Fruit fly (Drosophila melanogaster) whole organism, embryonic: ENCODE measurements around the gene mil.

Experiments
- Abd-B ChIP-seq: fragments of 200-800 bp; sonication (Bioruptor generic); optimal IDR thresholded peaks from 2 replicates; lab custom pipeline; 2018; ENCODE audit warnings: missing biosample characterization, mild to moderate bottlenecking, missing genetic modification characterization, moderate library complexity
- Atf3 ChIP-seq: fragments of 200-800 bp; sonication (Bioruptor generic); optimal IDR thresholded peaks from 3 replicates; lab custom pipeline; 2016; ENCODE audit warnings: missing biosample characterization, missing genetic modification characterization
- BEAF-32 ChIP-seq: fragments of 200-800 bp; sonication (Bioruptor generic); optimal IDR thresholded peaks from 3 replicates; lab custom pipeline; 2017; ENCODE audit warnings: missing biosample characterization, missing genetic modification characterization, mild to moderate bottlenecking, moderate library complexity, missing genetic modification reagents
- Blimp-1 ChIP-seq: fragments of 200-800 bp; sonication (Bioruptor generic); optimal IDR thresholded peaks from 3 replicates; lab custom pipeline; 2018; ENCODE audit warnings: missing biosample characterization, missing genetic modification characterization, mild to moderate bottlenecking, moderate library complexity, missing genetic modification reagents
- CG11456 ChIP-seq: fragments of 200-800 bp; sonication (Bioruptor generic); IDR thresholded peaks from 3 replicates; pipeline ENCODE4 v1.3.6; 2022; ENCODE audit warnings: missing biosample characterization, missing genetic modification characterization
- CG11723 ChIP-seq: fragments of 200-800 bp; sonication (Bioruptor generic); optimal IDR thresholded peaks from 2 replicates; lab custom pipeline; 2017; ENCODE audit warnings: missing biosample characterization, mild to moderate bottlenecking, missing genetic modification characterization
- CG12219 ChIP-seq: fragments of 200-800 bp; sonication (Bioruptor generic); optimal IDR thresholded peaks from 3 replicates; lab custom pipeline; 2018; ENCODE audit warnings: missing biosample characterization, mild to moderate bottlenecking, missing genetic modification characterization
- CG13624 ChIP-seq: fragments of 200-800 bp; sonication (Bioruptor generic); optimal IDR thresholded peaks from 2 replicates; lab custom pipeline; 2016; ENCODE audit warnings: missing biosample characterization, missing genetic modification characterization
- CG13775 ChIP-seq: fragments of 200-800 bp; sonication (Bioruptor generic); optimal IDR thresholded peaks from 3 replicates; lab custom pipeline; 2017; ENCODE audit warnings: missing biosample characterization, mild to moderate bottlenecking, missing genetic modification characterization
- CG14441 ChIP-seq: fragments of 200-800 bp; sonication (Bioruptor generic); IDR thresholded peaks from 2 replicates; pipeline ENCODE4 v1.3.6; 2022; ENCODE audit warnings: missing biosample characterization, missing genetic modification characterization
- CG15696 ChIP-seq: fragments of 200-800 bp; sonication (Bioruptor generic); optimal IDR thresholded peaks from 2 replicates; lab custom pipeline; 2019; ENCODE audit warnings: missing biosample characterization, mild to moderate bottlenecking, missing genetic modification characterization, moderate library complexity
- CG16815 ChIP-seq: fragments of 200-800 bp; sonication (Bioruptor generic); optimal IDR thresholded peaks from 3 replicates; lab custom pipeline; 2017; ENCODE audit warnings: missing biosample characterization, mild to moderate bottlenecking, missing genetic modification characterization
- CG17359 ChIP-seq: fragments of 200-800 bp; sonication (Bioruptor generic); optimal IDR thresholded peaks from 3 replicates; lab custom pipeline; 2018; ENCODE audit warnings: missing biosample characterization, mild to moderate bottlenecking, missing genetic modification characterization, moderate library complexity
- CG18764 ChIP-seq: fragments of 200-800 bp; sonication (Bioruptor generic); optimal IDR thresholded peaks from 3 replicates; lab custom pipeline; 2016; ENCODE audit warnings: missing biosample characterization, missing genetic modification characterization
- CG2678 ChIP-seq: fragments of 200-800 bp; sonication (Bioruptor generic); optimal IDR thresholded peaks from 3 replicates; lab custom pipeline; 2019; ENCODE audit warnings: missing biosample characterization, mild to moderate bottlenecking, missing genetic modification characterization, moderate library complexity
- CG34422 ChIP-seq: fragments of 200-800 bp; sonication (Bioruptor generic); IDR thresholded peaks from 3 replicates; pipeline ENCODE4 v1.3.6; 2022; ENCODE audit warnings: missing biosample characterization, missing genetic modification characterization
- CG6765 ChIP-seq: fragments of 200-800 bp; sonication (Bioruptor generic); optimal IDR thresholded peaks from 3 replicates; lab custom pipeline; 2017; ENCODE audit warnings: missing biosample characterization, mild to moderate bottlenecking, missing genetic modification characterization
- Elba2 ChIP-seq: fragments of 200-800 bp; sonication (Bioruptor generic); optimal IDR thresholded peaks from 3 replicates; lab custom pipeline; 2016; ENCODE audit warnings: missing biosample characterization, missing genetic modification characterization
- Hand ChIP-seq: fragments of 200-800 bp; sonication (Bioruptor generic); optimal IDR thresholded peaks from 2 replicates; lab custom pipeline; 2017; ENCODE audit warnings: mild to moderate bottlenecking, missing biosample characterization, missing genetic modification reagents, missing genetic modification characterization
- NFAT ChIP-seq: fragments of 200-800 bp; sonication (Bioruptor generic); IDR thresholded peaks from 2 replicates; pipeline ENCODE4 v1.3.6; 2022; ENCODE audit warnings: missing biosample characterization, missing genetic modification characterization
- NfI ChIP-seq: fragments of 200-800 bp; sonication (Bioruptor generic); optimal IDR thresholded peaks from 3 replicates; lab custom pipeline; 2018; ENCODE audit warnings: missing biosample characterization, mild to moderate bottlenecking, missing genetic modification characterization, moderate library complexity
- Oaz ChIP-seq: fragments of 200-800 bp; sonication (Bioruptor generic); IDR thresholded peaks from 2 replicates; pipeline ENCODE4 v1.3.6; 2022; ENCODE audit warnings: missing biosample characterization, missing genetic modification characterization
- Optix ChIP-seq: fragments of 200-800 bp; sonication (Bioruptor generic); IDR thresholded peaks from 3 replicates; pipeline ENCODE4 v1.3.6; 2022; ENCODE audit warnings: missing biosample characterization, missing genetic modification characterization
- Poxn ChIP-seq: fragments of 200-800 bp; sonication (Bioruptor generic); IDR thresholded peaks from 2 replicates; pipeline ENCODE4 v1.3.6; 2022; ENCODE audit warnings: missing biosample characterization, missing genetic modification characterization
- Ptx1 ChIP-seq: fragments of 200-800 bp; sonication (Bioruptor generic); IDR thresholded peaks from 2 replicates; pipeline ENCODE4 v1.3.6; 2022; ENCODE audit warnings: missing biosample characterization, missing genetic modification characterization
- Rx ChIP-seq: fragments of 200-800 bp; sonication (Bioruptor generic); IDR thresholded peaks from 2 replicates; pipeline ENCODE4 v1.3.6; 2022; ENCODE audit warnings: missing biosample characterization, missing genetic modification characterization
- Scr ChIP-seq: fragments of 200-800 bp; sonication (Bioruptor generic); IDR thresholded peaks from 2 replicates; pipeline ENCODE4 v1.3.6; 2022; ENCODE audit warnings: missing biosample characterization, missing genetic modification characterization; ENCODE audit not compliant: partially characterized antibody
- Sin3A ChIP-seq: fragments of >200 bp; optimal IDR thresholded peaks from 2 replicates; lab custom pipeline; 2018
- Sry-δ ChIP-seq: fragments of 200-800 bp; sonication (Bioruptor generic); optimal IDR thresholded peaks from 2 replicates; lab custom pipeline; 2016; ENCODE audit warnings: missing biosample characterization, missing genetic modification characterization
- YL-1 ChIP-seq: fragments of 200-800 bp; sonication (Bioruptor generic); optimal IDR thresholded peaks from 3 replicates; lab custom pipeline; 2017; ENCODE audit warnings: missing biosample characterization, mild to moderate bottlenecking, missing genetic modification characterization
- ab ChIP-seq: fragments of 200-800 bp; sonication (Bioruptor generic); optimal IDR thresholded peaks from 2 replicates; lab custom pipeline; 2016; ENCODE audit warnings: missing biosample characterization, missing genetic modification characterization
- abd-A ChIP-seq: fragments of 200-800 bp; sonication (Bioruptor generic); optimal IDR thresholded peaks from 3 replicates; lab custom pipeline; 2019; ENCODE audit warnings: missing biosample characterization, mild to moderate bottlenecking, missing genetic modification characterization, moderate library complexity
- cad ChIP-seq: fragments of >200 bp; optimal IDR thresholded peaks from 2 replicates; lab custom pipeline; 2017; ENCODE audit warnings: missing biosample characterization, missing genetic modification characterization
- caup ChIP-seq: fragments of 200-800 bp; sonication (Bioruptor generic); optimal IDR thresholded peaks from 3 replicates; lab custom pipeline; 2017; ENCODE audit warnings: missing biosample characterization, mild to moderate bottlenecking, missing genetic modification characterization, moderate library complexity; ENCODE audit not compliant: severe bottlenecking
- chm ChIP-seq: fragments of 200-800 bp; sonication (Bioruptor generic); IDR thresholded peaks from 2 replicates; pipeline ENCODE4 v1.3.6; 2022; ENCODE audit warnings: missing biosample characterization, missing genetic modification characterization
- dimm ChIP-seq: fragments of 200-800 bp; sonication (Bioruptor generic); IDR thresholded peaks from 2 replicates; pipeline ENCODE4 v1.3.6; 2022; ENCODE audit warnings: missing biosample characterization, missing genetic modification characterization
- eyg ChIP-seq: fragments of 200-800 bp; sonication (Bioruptor generic); optimal IDR thresholded peaks from 3 replicates; lab custom pipeline; 2016; ENCODE audit warnings: missing biosample characterization, missing genetic modification characterization
- gfzf ChIP-seq: fragments of 200-800 bp; sonication (Bioruptor generic); optimal IDR thresholded peaks from 2 replicates; lab custom pipeline; 2016; ENCODE audit warnings: missing biosample characterization, mild to moderate bottlenecking, missing genetic modification characterization, moderate library complexity
- ind ChIP-seq: fragments of 200-800 bp; sonication (Bioruptor generic); optimal IDR thresholded peaks from 3 replicates; lab custom pipeline; 2016; ENCODE audit warnings: missing biosample characterization, missing genetic modification characterization
- lov ChIP-seq, 2 experiments: fragments of 200-800 bp in 1 of 2; fragments of >200 bp in 1 of 2; sonication (Bioruptor generic) in 1 of 2; IDR thresholded peaks in 1 of 2; optimal IDR thresholded peaks in 1 of 2; 2 replicates in 1 of 2; 3 replicates in 1 of 2; pipeline versions ENCODE4 v1.3.6 to Lab custom; 2017 to 2022; ENCODE audit warnings: missing biosample characterization in 1 of 2, missing genetic modification characterization in 1 of 2
- nom ChIP-seq: fragments of 200-800 bp; sonication (Bioruptor generic); optimal IDR thresholded peaks from 2 replicates; lab custom pipeline; 2017; ENCODE audit warnings: missing biosample characterization, missing genetic modification characterization, mild to moderate bottlenecking, moderate library complexity, missing genetic modification reagents
- org-1 ChIP-seq: fragments of 200-800 bp; sonication (Bioruptor generic); optimal IDR thresholded peaks from 2 replicates; lab custom pipeline; 2017; ENCODE audit warnings: missing biosample characterization, missing genetic modification characterization
- psq ChIP-seq: fragments of 200-800 bp; sonication (Bioruptor generic); optimal IDR thresholded peaks from 2 replicates; lab custom pipeline; 2017; ENCODE audit warnings: missing biosample characterization, missing genetic modification characterization
- scrt ChIP-seq: fragments of 200-800 bp; sonication (Bioruptor generic); optimal IDR thresholded peaks from 2 replicates; lab custom pipeline; 2018; ENCODE audit warnings: missing biosample characterization, mild to moderate bottlenecking, missing genetic modification characterization, moderate library complexity
- tin ChIP-seq: fragments of 200-800 bp; sonication (Bioruptor generic); optimal IDR thresholded peaks from 3 replicates; lab custom pipeline; 2016; ENCODE audit warnings: missing biosample characterization, missing genetic modification characterization
- tx ChIP-seq: fragments of 200-800 bp; sonication (Bioruptor generic); optimal IDR thresholded peaks from 2 replicates; lab custom pipeline; 2016; ENCODE audit warnings: missing biosample characterization, missing genetic modification characterization
- yki ChIP-seq: fragments of >200 bp; optimal IDR thresholded peaks from 3 replicates; lab custom pipeline; 2018
- zen ChIP-seq: fragments of 200-800 bp; sonication (Bioruptor generic); optimal IDR thresholded peaks from 3 replicates; lab custom pipeline; 2018; ENCODE audit warnings: missing biosample characterization, mild to moderate bottlenecking, missing genetic modification characterization, moderate library complexity

The mil gene

DNA sequence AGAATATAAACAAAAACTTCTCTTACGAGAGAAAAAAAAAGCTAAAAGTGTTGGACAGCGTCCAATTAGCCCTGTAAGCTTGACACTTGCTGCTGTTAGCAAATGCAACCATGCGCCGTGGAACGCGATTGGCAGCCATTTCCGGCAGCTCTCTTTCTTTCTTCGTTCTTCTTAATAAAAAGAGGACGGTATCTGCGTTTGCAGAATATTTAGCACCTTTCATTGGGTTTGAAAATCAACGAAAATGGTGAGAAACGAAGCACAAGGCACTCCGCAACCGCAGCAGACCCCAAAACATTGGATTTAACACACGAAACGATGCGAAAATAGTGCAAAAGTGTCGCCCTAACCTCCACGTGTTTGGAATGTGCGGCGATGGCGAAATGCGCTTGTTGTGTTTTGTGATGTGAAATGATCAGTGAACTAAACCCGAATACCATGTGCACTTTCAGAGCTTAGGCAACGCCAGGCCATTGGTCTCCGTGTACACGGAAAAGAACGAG is 10.5 kb downstream of the mil start, which contains the start of gene RpL4 (continued):
- peak; percentile 79 for TF ChIP-seq CG11723 (GFP tag; lab: Kevin White, UChicago)
- TF ChIP-seq ab (GFP tag; lab: Kevin White, UChicago), result peak; percentile 2
- TF ChIP-seq yki (lab: Kevin White, UChicago), result no peak
- TF ChIP-seq caup, result peak; percentile 96
- TF ChIP-seq CG12219, result peak; percentile 78
- TF ChIP-seq scrt (GFP tag; lab: Kevin White, UChicago), result peak; percentile 82
- peak; percentile 67 for TF ChIP-seq tin (GFP tag; lab: Kevin White, UChicago)
- no peak for TF ChIP-seq Abd-B
- peak; percentile 71 for TF ChIP-seq Ptx1 (GFP tag; lab: Robert Waterston, UW)
- no peak for TF ChIP-seq Elba2 (GFP tag; lab: Kevin White, UChicago)
- TF ChIP-seq CG6765 (GFP tag; lab: Kevin White, UChicago), result peak; percentile 93
- peak; percentile 66 for TF ChIP-seq Atf3 (GFP tag; lab: Kevin White, UChicago)
- no peak for TF ChIP-seq lov (optimal IDR thresholded peaks at IDR 0.05; lab: Kevin White, UChicago)
- peak; percentile 87 for TF ChIP-seq lov (GFP tag; IDR thresholded peaks at IDR 0.05; lab: Robert Waterston, UW)
- TF ChIP-seq YL-1 (GFP tag; lab: Kevin White, UChicago), result peak; percentile 98
- peak; percentile 60 for TF ChIP-seq CG14441 (GFP tag; lab: Robert Waterston, UW)
- TF ChIP-seq Optix (GFP tag; lab: Robert Waterston, UW), result no peak
- TF ChIP-seq CG15696 (tag; lab: Kevin White, UChicago), result no peak
- peak; percentile 71 for TF ChIP-seq org-1 (GFP tag; lab: Kevin White, UChicago)
- TF ChIP-seq CG34422 (GFP tag; lab: Robert Waterston, UW), result peak; percentile 79
- peak; percentile 19 for TF ChIP-seq Sry-δ (GFP tag; lab: Kevin White, UChicago)
- peak; percentile 40 for TF ChIP-seq tx
- TF ChIP-seq CG17359 (tag; lab: Kevin White, UChicago), result peak; percentile 73
- peak; percentile 90 for TF ChIP-seq CG11456 (GFP tag; lab: Robert Waterston, UW)
- TF ChIP-seq nom (GFP tag; lab: Kevin White, UChicago), result peak; percentile 90
- peak; percentile 37 for TF ChIP-seq BEAF-32 (GFP tag; lab: Kevin White, UChicago)
- TF ChIP-seq Poxn (GFP tag; lab: Robert Waterston, UW), result no peak
- TF ChIP-seq Oaz (GFP tag; lab: Robert Waterston, UW), result peak; percentile 69
- no peak for TF ChIP-seq cad (GFP tag; lab: Kevin White, UChicago)
- TF ChIP-seq CG16815 (GFP tag; lab: Kevin White, UChicago), result peak; percentile 58
- TF ChIP-seq eyg, result peak; percentile 73
- peak; percentile 4 for TF ChIP-seq gfzf (GFP tag; lab: Kevin White, UChicago)
- TF ChIP-seq Sin3A (lab: Kevin White, UChicago), result no peak
- peak; percentile 31 for TF ChIP-seq Blimp-1 (GFP tag; lab: Kevin White, UChicago)
- peak; percentile 53 for TF ChIP-seq ind (GFP tag; lab: Kevin White, UChicago)
- peak; percentile 77 for TF ChIP-seq Rx (GFP tag; lab: Robert Waterston, UW)
- TF ChIP-seq chm (GFP tag; lab: Robert Waterston, UW), result peak; percentile 94
- TF ChIP-seq abd-A (tag; lab: Kevin White, UChicago), result no peak

DNA sequence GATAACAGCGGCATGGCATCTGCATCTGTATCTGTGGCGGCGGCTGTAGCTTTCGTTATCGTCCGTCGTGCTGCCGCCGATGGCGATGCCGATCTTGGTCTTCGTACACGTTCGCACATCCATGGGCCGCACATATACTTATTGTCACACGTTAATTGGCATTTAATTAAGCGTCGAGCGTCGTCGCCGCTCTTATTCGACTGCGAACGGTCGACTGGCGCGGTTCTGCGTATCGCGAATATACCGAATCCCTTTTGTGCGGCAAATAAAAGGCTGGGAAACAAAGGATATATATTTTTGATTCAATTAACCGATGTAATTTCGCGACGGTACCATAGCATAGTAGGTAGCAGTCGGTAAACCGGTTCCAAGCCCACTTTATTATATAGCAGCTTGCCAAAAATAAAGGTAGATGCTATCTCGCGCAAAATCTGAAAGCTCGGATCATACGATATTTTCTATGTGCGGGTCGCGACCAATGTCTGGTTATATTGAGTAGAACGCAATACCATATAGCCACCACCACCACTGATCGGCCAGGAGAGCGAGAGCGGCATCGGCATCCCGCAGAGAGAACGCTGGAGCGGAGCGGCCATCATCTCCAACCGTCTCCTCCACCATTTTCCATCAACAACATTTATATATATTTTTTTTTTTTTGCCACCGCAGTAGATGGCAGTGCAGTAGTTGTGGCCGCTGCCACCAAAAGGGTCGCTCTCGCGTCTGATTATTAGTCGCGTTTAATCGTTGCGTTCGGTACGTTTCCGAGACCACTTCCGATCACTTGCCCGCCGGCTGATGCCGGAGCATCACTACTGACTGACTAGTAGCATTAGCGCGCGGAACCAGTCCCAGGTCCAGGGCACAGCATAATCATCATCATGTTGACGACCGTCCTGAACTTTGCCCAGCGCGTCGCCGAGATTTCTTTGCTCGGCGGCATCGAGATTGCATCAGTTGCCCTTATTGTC is 13.0 kb downstream of the mil start, which contains the start of gene mino:
mino (plus strand) TSS at position 192 of the 971 bp plus-strand sequence.
- TF ChIP-seq CG6765 (GFP tag; lab: Kevin White, UChicago) (peak; percentile 38), CG13775 (GFP tag; lab: Kevin White, UChicago) (peak; percentile 20), dimm (GFP tag; lab: Robert Waterston, UW) (no peak), NFAT (no peak), Hand (GFP tag; lab: Kevin White, UChicago) (no peak), zen (tag; lab: Kevin White, UChicago) (peak; percentile 44), NfI (GFP tag; lab: Kevin White, UChicago) (no peak), Scr (GFP tag; lab: Robert Waterston, UW) (no peak), CG13624 (peak; percentile 57), CG2678 (tag; lab: Kevin White, UChicago) (peak; percentile 28), psq (GFP tag; lab: Kevin White, UChicago) (no peak), lov (optimal IDR thresholded peaks at IDR 0.05; lab: Kevin White, UChicago) (no peak), lov (GFP tag; IDR thresholded peaks at IDR 0.05; lab: Robert Waterston, UW) (no peak), CG18764 (GFP tag; lab: Kevin White, UChicago) (no peak)
